Worm (Caenorhabditis elegans): Measurements from ENCODE around the gene F59A7.2.

F59A7.2 gene

DNA sequence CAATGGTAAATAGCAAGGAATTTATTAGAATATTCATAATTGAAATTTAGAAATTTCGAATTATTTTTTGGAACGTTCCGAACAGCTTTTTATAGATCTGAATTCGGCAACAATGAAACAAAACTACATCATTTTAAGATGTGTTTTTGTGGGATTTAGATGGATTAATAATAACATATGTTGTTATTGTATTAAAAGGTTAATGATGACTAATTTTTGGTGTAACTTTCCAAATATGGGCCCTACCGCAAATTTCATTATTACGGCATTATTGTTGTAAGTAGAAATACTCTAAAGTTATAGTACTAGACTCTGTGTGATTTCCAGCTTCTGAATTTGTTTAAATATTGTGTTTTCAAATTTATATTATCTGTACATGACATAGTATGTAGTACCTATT, 2.5 kb downstream of the F59A7.2 start, which contains the start of gene F59A7.11:
Gene F59A7.11, minus strand, starts transcription at position 101 of the 400 bp plus-strand sequence.
- no peak for TF ChIP-seq unc-62 (GFP tag; optimal IDR thresholded peaks at IDR 0.05)

DNA sequence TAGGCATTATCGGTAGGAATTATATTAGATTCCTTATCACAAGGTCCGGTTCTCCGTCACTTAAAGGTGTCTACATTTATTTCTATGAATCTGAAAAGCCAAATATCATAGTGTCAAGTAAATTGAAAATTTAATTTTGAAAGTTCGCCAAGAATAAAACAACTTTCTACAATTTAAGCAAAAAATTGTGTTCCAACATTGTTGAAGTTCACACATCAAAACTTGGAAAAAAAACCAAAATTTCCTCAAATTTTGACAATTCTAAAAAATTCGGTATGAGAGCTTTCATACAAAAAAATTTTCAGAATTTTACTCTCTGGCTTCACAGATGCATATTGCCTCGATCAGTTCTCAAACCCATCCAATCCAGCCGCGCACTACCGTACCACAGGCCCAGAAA, 4.6 kb downstream of the F59A7.2 start, which contains the start of gene F59A7.7:
Gene F59A7.7, plus strand, starts transcription at position 301 of the 400 bp plus-strand sequence.
- no peak for TF ChIP-seq unc-62 (GFP tag; optimal IDR thresholded peaks at IDR 0.05)

DNA sequence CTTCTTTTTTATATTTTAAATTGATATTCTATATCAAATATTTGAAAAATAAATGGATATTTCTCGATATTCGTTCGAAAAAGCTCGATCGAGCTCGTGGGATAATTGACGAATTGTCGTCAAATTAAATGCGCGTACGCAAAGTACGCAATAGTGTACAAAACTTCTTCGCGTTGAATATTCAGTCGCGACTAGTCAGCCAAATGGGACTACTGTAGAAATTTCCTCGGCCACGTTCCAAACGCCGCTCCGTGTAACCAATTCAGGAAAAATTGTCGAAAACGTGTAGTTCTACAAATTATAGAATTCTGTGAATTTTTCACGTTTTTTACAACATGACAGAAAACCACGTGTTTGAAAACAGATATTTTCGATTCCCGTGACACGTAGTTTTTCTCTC, 7.9 kb downstream of the F59A7.2 start:
- TF ChIP-seq unc-62 (GFP tag; optimal IDR thresholded peaks at IDR 0.05): no peak

DNA sequence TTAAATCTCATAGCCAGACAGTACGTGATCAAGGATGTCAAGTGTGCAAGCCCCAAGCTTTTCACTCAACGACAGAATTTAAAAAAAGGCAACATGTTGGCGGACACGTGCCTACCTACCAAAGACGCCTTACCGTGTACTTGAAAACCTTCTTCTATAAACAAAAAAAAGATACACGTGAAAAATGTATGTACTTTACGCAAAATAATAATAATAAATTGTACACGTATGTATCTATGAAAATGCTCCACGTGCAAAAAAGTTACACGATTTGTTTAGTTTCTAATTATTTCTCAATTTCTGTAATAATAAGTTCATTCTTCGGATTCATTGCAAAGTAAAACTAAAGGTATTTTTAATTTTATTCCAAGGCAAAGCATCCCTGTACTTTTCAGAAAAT, 11.7 kb downstream of the F59A7.2 start, which contains the start of gene cysl-4:
Gene cysl-4, plus strand, starts transcription at position 301 of the 400 bp plus-strand sequence.
- no peak for TF ChIP-seq unc-62 (GFP tag; optimal IDR thresholded peaks at IDR 0.05)

DNA sequence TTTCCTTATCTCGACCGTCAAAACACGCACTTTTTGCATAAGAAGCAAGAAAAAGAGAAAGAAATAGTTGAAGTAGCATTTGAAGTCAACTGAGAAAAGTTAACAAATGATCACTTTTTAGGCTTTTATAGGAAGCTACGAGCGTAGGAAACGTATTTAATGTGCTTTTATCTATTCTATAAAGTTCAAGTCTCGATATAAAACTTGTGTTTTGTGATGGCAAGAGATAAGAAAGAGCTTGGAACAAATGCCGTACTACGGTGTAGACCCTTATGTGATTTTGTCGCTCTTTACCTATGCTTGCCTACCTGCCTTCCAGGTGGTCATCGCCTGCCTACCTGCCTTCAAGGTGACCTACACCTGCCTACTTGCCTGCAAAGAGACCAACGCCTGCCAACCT, 12.1 kb downstream of the F59A7.2 start, which contains the start of gene clec-206:
Gene clec-206, minus strand, starts transcription at position 101 of the 400 bp plus-strand sequence.
- no peak for TF ChIP-seq unc-62 (GFP tag; optimal IDR thresholded peaks at IDR 0.05)

DNA sequence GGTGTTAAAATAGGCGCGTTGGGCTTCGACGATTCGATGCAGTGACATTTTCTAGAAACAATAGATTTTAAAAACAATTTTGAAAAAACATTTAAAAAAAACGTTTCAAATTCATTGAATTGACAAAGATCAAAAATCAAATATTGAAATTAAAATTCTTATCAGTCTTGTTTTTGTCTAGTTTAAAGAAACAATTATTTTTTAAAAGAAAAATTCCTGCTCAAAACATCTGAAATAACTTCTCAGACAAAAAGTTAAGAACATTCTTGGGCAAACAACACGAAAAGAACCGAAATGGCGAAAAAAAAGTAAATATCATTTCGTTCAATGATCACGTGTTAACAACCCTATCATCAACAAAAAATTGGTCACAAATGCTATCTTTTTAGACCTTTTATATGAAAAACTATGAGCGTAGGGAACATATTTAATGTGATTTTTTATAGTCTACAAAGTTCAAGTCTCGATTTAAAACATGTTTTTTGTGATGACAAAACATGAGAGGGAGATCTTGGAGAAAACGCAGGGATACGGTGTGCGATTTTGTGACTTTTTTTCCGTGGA, 16.7 kb downstream of the F59A7.2 start, which contains the start of gene alh-5:
Gene alh-5, minus strand, starts transcription at position 51 of the 564 bp plus-strand sequence.
- no peak for TF ChIP-seq unc-62 (GFP tag; optimal IDR thresholded peaks at IDR 0.05)

DNA sequence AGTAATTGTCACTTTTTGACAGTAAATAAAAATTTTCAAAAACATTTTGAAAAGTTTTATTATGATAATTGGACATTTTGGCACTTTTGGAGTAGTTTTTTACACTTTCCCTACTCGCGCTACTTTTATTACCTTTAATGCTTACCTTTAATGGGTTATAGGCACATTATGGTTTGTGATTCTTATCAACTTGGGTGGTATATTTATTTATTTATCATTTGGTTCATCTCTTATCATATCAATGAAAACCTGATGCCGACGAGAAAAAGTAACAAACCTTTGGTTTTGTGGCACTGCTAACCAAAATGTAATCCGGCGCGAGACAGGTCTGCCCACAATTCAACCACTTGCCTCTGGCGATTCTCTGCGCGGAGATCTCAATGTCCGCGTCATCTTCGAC, 18.0 kb downstream of the F59A7.2 start:
- no peak for TF ChIP-seq unc-62 (GFP tag; optimal IDR thresholded peaks at IDR 0.05)

DNA sequence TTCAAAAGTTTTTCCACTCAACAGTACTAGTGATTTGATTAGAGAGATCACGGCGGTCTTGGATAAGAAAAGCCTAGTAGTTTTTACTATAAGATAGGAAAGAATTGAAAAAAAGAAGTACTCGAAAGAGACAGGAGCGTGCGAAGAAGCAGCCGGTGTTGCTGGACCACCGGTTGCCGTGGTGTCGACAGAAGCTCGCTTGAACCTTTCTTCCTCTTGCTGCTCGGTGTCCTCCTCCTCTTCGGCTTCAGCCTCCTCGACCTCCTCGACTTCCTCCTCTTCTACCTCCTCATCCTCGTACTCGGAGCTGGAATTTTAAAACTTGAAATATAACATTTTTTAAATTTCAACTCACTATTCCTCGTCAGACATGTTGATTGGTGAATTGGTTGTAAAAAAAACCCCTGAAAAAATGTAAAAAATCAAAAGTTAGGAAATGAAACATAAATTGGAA, 23.8 kb downstream of the F59A7.2 start, which contains the start of gene tnt-4:
Gene tnt-4, minus strand, starts transcription at position 404 of the 454 bp plus-strand sequence.
- TF ChIP-seq unc-62 (GFP tag; optimal IDR thresholded peaks at IDR 0.05): no peak

DNA sequence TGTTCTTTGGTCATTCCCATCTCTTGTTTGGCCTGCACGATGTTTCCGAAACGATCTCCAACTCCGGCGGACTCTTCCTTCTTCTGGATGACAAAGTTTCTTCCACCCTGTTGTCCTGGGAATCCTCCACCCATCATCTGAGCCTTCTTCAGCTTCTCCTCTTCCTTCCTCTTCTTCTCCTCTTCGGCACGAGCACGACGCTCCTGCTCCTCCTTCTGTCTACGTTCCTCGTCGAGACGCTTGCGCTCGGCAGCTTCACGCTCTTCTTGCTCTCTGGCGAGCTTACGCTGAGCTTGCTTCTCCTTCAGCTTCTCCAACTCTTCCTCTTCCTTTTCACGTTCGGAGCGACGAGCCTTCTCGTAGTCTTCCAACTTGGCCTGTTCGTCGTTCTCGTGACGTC, 24.9 kb downstream of the F59A7.2 start:
- no peak for TF ChIP-seq unc-62 (GFP tag; optimal IDR thresholded peaks at IDR 0.05)

DNA sequence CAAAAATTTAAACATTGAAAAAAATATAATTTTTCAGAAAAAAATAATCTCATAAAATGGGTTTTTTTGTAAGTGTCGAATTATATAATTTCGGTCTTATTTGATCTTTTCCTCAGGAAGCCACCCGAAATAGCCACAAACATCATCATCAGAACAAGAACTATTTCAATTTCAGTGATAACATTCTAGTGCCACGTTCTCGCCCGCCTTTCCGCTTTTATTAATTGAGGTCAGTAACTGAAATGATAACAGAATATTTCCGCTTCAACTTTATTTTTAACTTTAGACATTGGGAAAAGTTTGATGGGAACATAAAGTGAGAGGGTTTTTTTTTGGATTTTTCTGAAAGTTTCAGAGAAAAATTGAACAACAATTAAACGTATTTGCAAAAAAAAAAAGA, 27.1 kb downstream of the F59A7.2 start:
- TF ChIP-seq unc-62 (GFP tag; optimal IDR thresholded peaks at IDR 0.05): no peak

DNA sequence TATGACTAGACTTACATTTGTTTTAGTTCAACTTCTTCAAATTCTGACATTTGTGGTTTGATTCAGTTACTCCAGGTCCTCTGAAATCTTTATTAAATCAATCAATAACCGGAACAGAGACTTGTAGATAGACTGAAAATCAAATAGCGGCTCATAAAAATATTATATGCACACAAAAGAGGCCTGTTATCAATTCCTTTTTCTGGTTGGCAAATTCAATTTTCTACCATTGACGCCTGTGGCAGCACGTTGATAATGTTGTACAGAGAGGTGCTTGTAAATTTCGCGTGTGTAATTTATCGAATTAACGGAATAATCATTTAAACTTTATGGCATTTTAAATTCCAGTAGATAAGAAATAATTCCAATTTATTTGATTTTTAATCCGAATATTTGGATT, 29.4 kb downstream of the F59A7.2 start, which contains the start of gene T08B1.1:
Gene T08B1.1, minus strand, starts transcription at position 92 of the 400 bp plus-strand sequence.
- TF ChIP-seq unc-62 (GFP tag; optimal IDR thresholded peaks at IDR 0.05): no peak

DNA sequence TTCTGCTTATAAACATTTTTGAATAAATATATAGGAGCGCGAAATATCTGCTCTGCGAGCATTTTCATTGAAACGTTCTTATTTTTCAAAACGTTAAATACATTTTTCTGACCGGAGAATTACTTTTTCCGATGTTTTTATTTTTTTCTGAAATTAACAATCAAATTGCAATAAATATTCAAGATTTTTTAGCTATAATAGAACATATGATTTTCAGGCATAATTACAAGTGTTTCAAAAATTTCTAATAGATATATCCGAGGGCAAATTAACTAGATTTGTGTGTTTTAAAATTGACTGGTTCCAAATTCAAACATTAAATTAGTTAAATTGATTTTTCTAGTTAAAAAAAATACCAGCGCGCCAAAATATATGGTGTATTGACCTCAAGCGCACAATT, 37.4 kb downstream of the F59A7.2 start, which contains the start of gene T08B1.4:
Gene T08B1.4, plus strand, starts transcription at position 301 of the 400 bp plus-strand sequence.
- no peak for TF ChIP-seq unc-62 (GFP tag; optimal IDR thresholded peaks at IDR 0.05)

DNA sequence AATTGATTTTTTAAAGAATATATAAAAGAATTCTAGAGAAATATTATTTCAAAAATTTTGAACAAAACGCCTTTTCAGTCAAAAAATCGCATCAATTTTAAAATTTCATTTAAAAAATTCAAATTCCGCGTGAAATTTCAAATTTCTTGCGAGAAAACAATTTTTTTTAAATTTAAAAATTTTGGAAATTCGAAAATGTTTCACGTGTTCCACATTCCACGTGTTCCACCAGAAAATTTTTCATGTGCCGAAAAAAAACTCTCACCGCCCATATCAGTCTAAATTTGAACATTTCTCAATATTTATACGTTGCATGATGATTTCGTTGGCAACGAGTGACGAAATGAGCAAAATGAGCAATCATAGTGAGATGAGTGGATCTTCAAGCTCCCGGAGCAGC, 41.3 kb downstream of the F59A7.2 start, which contains the start of gene fbxa-201:
Gene fbxa-201, plus strand, starts transcription at position 301 of the 400 bp plus-strand sequence.
- TF ChIP-seq unc-62 (GFP tag; optimal IDR thresholded peaks at IDR 0.05): no peak

DNA sequence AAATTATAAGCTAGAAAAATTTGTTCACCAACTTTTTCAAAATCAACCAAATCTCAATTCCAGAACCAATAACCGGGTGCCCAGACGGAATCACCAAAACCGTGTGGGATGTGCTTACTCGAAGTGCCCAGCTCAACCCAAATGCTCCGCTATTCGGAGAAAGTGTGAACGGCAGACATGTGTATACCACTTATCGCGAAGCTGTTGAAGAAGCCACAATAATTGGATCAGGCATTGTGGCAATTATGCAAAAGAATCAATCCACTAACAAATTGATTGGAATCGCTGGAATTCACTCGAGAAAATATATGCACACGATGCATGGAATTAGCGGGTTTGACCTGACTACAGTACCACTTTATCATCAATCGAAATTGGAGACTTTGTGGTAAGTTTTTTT, 46.6 kb downstream of the F59A7.2 start:
- TF ChIP-seq unc-62 (GFP tag; optimal IDR thresholded peaks at IDR 0.05): no peak

DNA sequence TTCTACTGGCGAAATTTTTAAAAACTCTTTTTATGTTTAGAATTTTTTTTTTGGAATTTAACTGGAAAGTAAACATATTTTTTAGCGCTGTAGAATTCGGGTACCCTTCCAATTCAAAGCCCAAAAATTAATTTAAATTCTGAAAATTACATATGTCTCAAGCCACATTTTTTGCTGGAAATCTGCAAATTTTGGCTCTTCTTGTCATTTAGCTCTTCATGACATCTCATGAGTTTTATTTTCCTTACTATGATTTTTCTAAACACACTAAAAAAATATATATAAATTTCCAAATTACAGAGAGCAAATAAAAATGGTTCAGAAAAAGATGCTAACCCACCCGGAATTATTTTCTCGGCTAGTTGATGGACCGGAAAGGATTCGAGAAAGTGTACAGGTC, 47.1 kb downstream of the F59A7.2 start, which contains the start of gene acs-3:
Gene acs-3, plus strand, starts transcription at position 301 of the 400 bp plus-strand sequence.
- TF ChIP-seq unc-62 (GFP tag; optimal IDR thresholded peaks at IDR 0.05): no peak

DNA sequence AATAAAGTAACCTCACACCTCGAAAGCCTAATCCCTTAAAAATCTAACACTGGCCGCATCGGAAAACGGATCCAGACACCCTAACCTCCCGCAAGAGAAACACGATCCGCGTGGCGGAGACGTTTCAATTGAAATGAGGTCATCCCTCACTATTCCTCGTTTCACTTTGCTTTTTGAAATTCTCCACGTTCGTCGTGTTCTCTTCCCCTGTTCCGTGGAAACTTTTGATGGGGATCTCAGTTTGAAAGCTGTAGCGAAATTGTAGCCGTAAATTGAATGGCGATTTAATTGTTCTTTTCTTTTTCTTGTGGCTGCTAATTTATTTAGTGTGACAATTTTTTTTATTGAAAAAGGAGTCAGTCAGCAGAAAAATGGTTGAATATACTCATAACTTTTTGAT, 47.5 kb downstream of the F59A7.2 start:
- no peak for TF ChIP-seq unc-62 (GFP tag; optimal IDR thresholded peaks at IDR 0.05)

DNA sequence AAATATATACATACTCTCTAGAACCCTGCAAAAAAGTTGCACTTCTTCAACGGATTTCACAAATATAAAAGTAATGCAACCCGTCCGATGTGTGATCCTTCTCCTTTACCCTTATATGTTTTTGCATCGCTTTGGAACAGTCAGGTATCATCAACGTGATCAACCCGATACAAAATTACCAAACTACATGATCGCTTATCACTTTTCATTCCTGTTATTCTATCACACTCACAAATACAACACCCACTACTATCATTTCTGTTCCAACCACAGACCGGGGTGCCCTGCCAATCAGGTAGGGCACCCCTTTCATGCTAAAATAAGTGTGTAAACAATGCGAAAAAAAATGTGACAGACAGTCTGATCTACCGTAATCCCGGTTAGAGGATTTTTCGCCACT, 49.4 kb downstream of the F59A7.2 start:
- TF ChIP-seq unc-62 (GFP tag; optimal IDR thresholded peaks at IDR 0.05): no peak
